Fruit fly (Drosophila melanogaster): Measurements from ENCODE around the gene Rnf11.

The Rnf11 gene

dm6 chr4:314672-315266 lies at the start of gene Rnf11 (continued):
- TF ChIP-seq fu2 (GFP tag; optimal IDR thresholded peaks at IDR 0.05) (no peak), CG8290 (GFP tag; optimal IDR thresholded peaks at IDR 0.05) (peak; percentile 45), CG8290 (tag; optimal IDR thresholded peaks at IDR 0.05) (peak in 1 of 2 experiments; percentile 66), phol (tag; optimal IDR thresholded peaks at IDR 0.05) (peak; percentile 48), CG30020 (tag; optimal IDR thresholded peaks at IDR 0.05) (peak; percentile 98), CG1603 (tag; optimal IDR thresholded peaks at IDR 0.05) (peak; percentile 97), CG1233 (GFP tag; optimal IDR thresholded peaks at IDR 0.05) (no peak)

DNA sequence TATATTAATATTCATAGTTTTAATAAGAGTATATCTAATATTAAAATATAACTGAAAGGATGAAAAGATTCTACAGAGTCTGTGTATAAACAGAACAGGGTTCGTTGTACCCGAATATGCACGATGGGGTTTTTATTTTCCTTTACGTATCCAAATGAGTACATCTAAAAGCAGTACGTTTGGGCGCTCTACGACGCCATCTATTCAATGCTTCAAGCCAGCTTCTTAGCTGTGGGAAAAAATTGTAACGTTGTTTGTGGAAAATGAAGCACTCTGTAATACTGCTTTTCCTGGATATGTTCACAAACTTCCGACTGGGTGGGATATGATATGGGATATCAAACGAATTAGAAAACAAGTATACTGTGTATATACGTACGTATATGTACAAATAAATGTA lies 40.0 kb upstream of the Rnf11 start:
- TF ChIP-seq CTCF (GFP tag; optimal IDR thresholded peaks at IDR 0.05) (peak; percentile 73), CG30020 (tag; optimal IDR thresholded peaks at IDR 0.05) (peak; percentile 8), vvl (GFP tag; IDR thresholded peaks at IDR 0.05) (no peak), sens (GFP tag) (peak; percentile 16), CG13894 (tag; optimal IDR thresholded peaks at IDR 0.05) (peak; percentile 52), CG9437 (GFP tag; optimal IDR thresholded peaks at IDR 0.05) (peak; percentile 45), en (GFP tag; optimal IDR thresholded peaks at IDR 0.05) (no peak), CG2199 (GFP tag; IDR thresholded peaks at IDR 0.05) (peak; percentile 88; the same call in 2 of the 3 replicates)

DNA sequence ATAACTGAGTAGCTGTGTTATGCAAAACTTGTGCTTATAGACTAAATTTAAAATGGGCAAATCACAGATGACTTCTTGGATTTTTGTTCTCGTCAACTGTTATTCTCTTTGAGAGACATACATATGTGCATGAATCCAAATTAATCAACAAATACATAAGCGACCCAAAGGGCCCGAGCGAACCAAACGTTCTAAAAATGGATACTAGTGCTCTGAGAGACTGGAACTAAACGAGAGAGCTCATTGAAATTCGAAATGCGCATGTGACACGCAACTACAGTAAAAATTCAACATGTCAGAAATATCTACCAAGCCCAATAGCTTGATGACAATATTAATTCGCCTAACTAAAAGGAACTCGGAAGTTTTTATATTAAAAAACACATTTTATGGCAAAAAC lies 38.4 kb upstream of the Rnf11 start, which contains the start of gene NfI:
Gene NfI, minus strand, starts transcription at position 45 of the 400 bp plus-strand sequence.
- TF ChIP-seq Trl (optimal IDR thresholded peaks at IDR 0.05): peak; percentile 46 to 65
- no peak for TF ChIP-seq Trl (GFP tag; optimal IDR thresholded peaks at IDR 0.05)
- no peak for TF ChIP-seq Ets97D (GFP tag; optimal IDR thresholded peaks at IDR 0.05)
- TF ChIP-seq sens (GFP tag): peak; percentile 45
- TF ChIP-seq CG2120 (GFP tag; optimal IDR thresholded peaks at IDR 0.05): peak; percentile 11
- no peak for TF ChIP-seq CG11695 (GFP tag; IDR thresholded peaks at IDR 0.05)
- TF ChIP-seq gcm (GFP tag; optimal IDR thresholded peaks at IDR 0.05): no peak
- no peak for TF ChIP-seq maf-S (GFP tag; optimal IDR thresholded peaks at IDR 0.05)
- TF ChIP-seq CG2199 (GFP tag; IDR thresholded peaks at IDR 0.05): peak; percentile 89
- no peak for TF ChIP-seq HmgZ (tag; optimal IDR thresholded peaks at IDR 0.05)
- TF ChIP-seq ERR (GFP tag; optimal IDR thresholded peaks at IDR 0.05): no peak
- TF ChIP-seq CG30020 (tag; optimal IDR thresholded peaks at IDR 0.05): peak; percentile 24
- no peak for TF ChIP-seq Opbp (GFP tag; IDR thresholded peaks at IDR 0.05; ENCODE audit: partially characterized antibody)
- TF ChIP-seq CG17568 (GFP tag; optimal IDR thresholded peaks at IDR 0.05): peak; percentile 13
- no peak for TF ChIP-seq pzg (GFP tag; optimal IDR thresholded peaks at IDR 0.05)
- TF ChIP-seq oc (tag; optimal IDR thresholded peaks at IDR 0.05): no peak
- TF ChIP-seq CG11723 (GFP tag; optimal IDR thresholded peaks at IDR 0.05): peak; percentile 47

DNA sequence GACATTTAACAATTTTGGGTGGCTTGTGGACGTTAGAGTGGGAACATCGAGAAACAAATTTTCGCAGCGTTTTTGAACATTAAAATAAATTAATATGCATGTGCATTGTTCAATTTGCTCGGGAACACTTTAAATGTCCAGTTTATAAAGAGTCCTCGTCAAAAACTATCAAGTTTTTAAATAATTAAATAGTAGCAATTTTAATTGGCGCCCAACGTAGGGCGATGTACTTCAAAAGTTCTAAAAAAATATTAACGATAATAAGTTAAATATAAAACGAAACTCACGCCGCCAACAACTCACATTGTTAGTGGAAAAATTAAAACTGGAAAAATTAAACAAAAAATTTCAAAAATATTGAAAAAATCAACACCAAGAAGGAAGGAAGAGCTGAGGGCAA lies 22.3 kb upstream of the Rnf11 start:
- TF ChIP-seq CG4617 (GFP tag; optimal IDR thresholded peaks at IDR 0.05; ENCODE audit: borderline replicate concordance) (no peak), eyg (GFP tag; optimal IDR thresholded peaks at IDR 0.05) (no peak), CG4730 (GFP tag; IDR thresholded peaks at IDR 0.05) (no peak), Rx (GFP tag; IDR thresholded peaks at IDR 0.05) (no peak), ssp (GFP tag; IDR thresholded peaks at IDR 0.05) (no peak), CG15073 (GFP tag; optimal IDR thresholded peaks at IDR 0.05) (no peak), CG8089 (GFP tag; optimal IDR thresholded peaks at IDR 0.05) (no peak), CG17912 (GFP tag; optimal IDR thresholded peaks at IDR 0.05) (no peak), ase (GFP tag; IDR thresholded peaks at IDR 0.05) (no peak), Bgb (GFP tag; IDR thresholded peaks at IDR 0.05; ENCODE audit: partially characterized antibody) (no peak), CG3163 (GFP tag; optimal IDR thresholded peaks at IDR 0.05) (no peak), fd102C (GFP tag; optimal IDR thresholded peaks at IDR 0.05) (no peak), sima (GFP tag; optimal IDR thresholded peaks at IDR 0.05) (no peak)
